Fruit fly (Drosophila melanogaster): Measurements from ENCODE around the gene Spec2.

Spec2 gene

dm6 chr3R:5608422-5608821 is 15.5 kb downstream of the Spec2 start:
- TF ChIP-seq toe (GFP tag; optimal IDR thresholded peaks at IDR 0.05) (no peak), CG14711 (tag; optimal IDR thresholded peaks at IDR 0.05) (no peak)

- TF ChIP-seq bab1 (GFP tag; optimal IDR thresholded peaks at IDR 0.05) (peak; percentile 72), CG7045 (GFP tag; optimal IDR thresholded peaks at IDR 0.05) (peak; percentile 44), cic (GFP tag; optimal IDR thresholded peaks at IDR 0.05) (peak; percentile 25), Clk (GFP tag; optimal IDR thresholded peaks at IDR 0.05) (no peak), CG5204 (GFP tag; optimal IDR thresholded peaks at IDR 0.05) (no peak), kay (GFP tag; ENCODE audit: borderline replicate concordance) (no peak), CG14711 (tag; optimal IDR thresholded peaks at IDR 0.05) (peak; percentile 99), Hr96 (GFP tag; optimal IDR thresholded peaks at IDR 0.05) (no peak), CG12768 (GFP tag; optimal IDR thresholded peaks at IDR 0.05) (peak; percentile 11), CG1620 (GFP tag; optimal IDR thresholded peaks at IDR 0.05) (peak; percentile 45), tj (GFP tag; optimal IDR thresholded peaks at IDR 0.05) (no peak), Mnt (GFP tag; optimal IDR thresholded peaks at IDR 0.05) (peak; percentile 59), ovo (GFP tag; optimal IDR thresholded peaks at IDR 0.05) (no peak), cnc (optimal IDR thresholded peaks at IDR 0.05) (no peak), CG33017 (tag; optimal IDR thresholded peaks at IDR 0.05) (peak; percentile 52), CG11617 (GFP tag; optimal IDR thresholded peaks at IDR 0.05) (peak; percentile 43), pad (GFP tag; optimal IDR thresholded peaks at IDR 0.05) (peak; percentile 32), toe (GFP tag; optimal IDR thresholded peaks at IDR 0.05) (no peak), Crg-1 (GFP tag; optimal IDR thresholded peaks at IDR 0.05) (no peak), CG7101 (tag; optimal IDR thresholded peaks at IDR 0.05) (peak; percentile 60)
Observed at dm6 chr3R:5606477-5606876, 17.4 kb downstream of the Spec2 start, which contains the start of gene asl. Gene asl, minus strand, starts transcription at chr3R:5606543.

dm6 chr3R:5601044-5601523 is 22.8 kb downstream of the Spec2 start, which contains the start of the genes kra and SecS:
Gene kra, minus strand, starts transcription at chr3R:5601136.
Gene SecS, plus strand, starts transcription at chr3R:5601433.
- TF ChIP-seq CG11617 (GFP tag; optimal IDR thresholded peaks at IDR 0.05) (peak; percentile 81), bab1 (GFP tag; optimal IDR thresholded peaks at IDR 0.05) (peak; percentile 46), CG14711 (tag; optimal IDR thresholded peaks at IDR 0.05) (peak; percentile 60), Crg-1 (GFP tag; optimal IDR thresholded peaks at IDR 0.05) (peak; percentile 76), Hr96 (GFP tag; optimal IDR thresholded peaks at IDR 0.05) (no peak), CG7101 (tag; optimal IDR thresholded peaks at IDR 0.05) (peak; percentile 70), kay (GFP tag; ENCODE audit: borderline replicate concordance) (peak; percentile 94), cnc (optimal IDR thresholded peaks at IDR 0.05) (no peak), toe (GFP tag; optimal IDR thresholded peaks at IDR 0.05) (no peak), CG5204 (GFP tag; optimal IDR thresholded peaks at IDR 0.05) (no peak), ovo (GFP tag; optimal IDR thresholded peaks at IDR 0.05) (peak; percentile 69), cic (GFP tag; optimal IDR thresholded peaks at IDR 0.05) (no peak), pad (GFP tag; optimal IDR thresholded peaks at IDR 0.05) (no peak), CG12768 (GFP tag; optimal IDR thresholded peaks at IDR 0.05) (peak; percentile 14), CG33017 (tag; optimal IDR thresholded peaks at IDR 0.05) (peak; percentile 41), Clk (GFP tag; optimal IDR thresholded peaks at IDR 0.05) (peak; percentile 25), CG7045 (GFP tag; optimal IDR thresholded peaks at IDR 0.05) (peak; percentile 9), CG1620 (GFP tag; optimal IDR thresholded peaks at IDR 0.05) (peak; percentile 80), tj (GFP tag; optimal IDR thresholded peaks at IDR 0.05) (no peak)

dm6 chr3R:5600361-5601043 is 23.4 kb downstream of the Spec2 start:
- TF ChIP-seq CG7045 (GFP tag; optimal IDR thresholded peaks at IDR 0.05) = peak; percentile 66
- TF ChIP-seq CG1620 (GFP tag; optimal IDR thresholded peaks at IDR 0.05) = peak; percentile 32
- no peak for TF ChIP-seq Hr96 (GFP tag; optimal IDR thresholded peaks at IDR 0.05)
- TF ChIP-seq cnc (optimal IDR thresholded peaks at IDR 0.05) = peak; percentile 63 to 95
- no peak for TF ChIP-seq CG5204 (GFP tag; optimal IDR thresholded peaks at IDR 0.05)
- TF ChIP-seq ovo (GFP tag; optimal IDR thresholded peaks at IDR 0.05) = peak; percentile 76
- peak; percentile 97 for TF ChIP-seq kay (GFP tag; ENCODE audit: borderline replicate concordance)
- TF ChIP-seq pad (GFP tag; optimal IDR thresholded peaks at IDR 0.05) = peak; percentile 67
- TF ChIP-seq Crg-1 (GFP tag; optimal IDR thresholded peaks at IDR 0.05) = no peak
- peak; percentile 65 for TF ChIP-seq CG11617 (GFP tag; optimal IDR thresholded peaks at IDR 0.05)
- TF ChIP-seq Clk (GFP tag; optimal IDR thresholded peaks at IDR 0.05) = no peak
- TF ChIP-seq Mnt (GFP tag; optimal IDR thresholded peaks at IDR 0.05) = peak; percentile 96
- peak; percentile 49 for TF ChIP-seq bab1 (GFP tag; optimal IDR thresholded peaks at IDR 0.05)
- TF ChIP-seq cic (GFP tag; optimal IDR thresholded peaks at IDR 0.05) = peak; percentile 87
- TF ChIP-seq CG12768 (GFP tag; optimal IDR thresholded peaks at IDR 0.05) = peak; percentile 87
- TF ChIP-seq CG7101 (tag; optimal IDR thresholded peaks at IDR 0.05) = peak; percentile 69
- TF ChIP-seq toe (GFP tag; optimal IDR thresholded peaks at IDR 0.05) = no peak
- no peak for TF ChIP-seq CG14711 (tag; optimal IDR thresholded peaks at IDR 0.05)
- peak; percentile 67 for TF ChIP-seq tj (GFP tag; optimal IDR thresholded peaks at IDR 0.05)
- TF ChIP-seq CG33017 (tag; optimal IDR thresholded peaks at IDR 0.05) = peak; percentile 74

dm6 chr3R:5599521-5600360 is 24.2 kb downstream of the Spec2 start:
- TF ChIP-seq kay (GFP tag; ENCODE audit: borderline replicate concordance) (no peak), Hr96 (GFP tag; optimal IDR thresholded peaks at IDR 0.05) (no peak), bab1 (GFP tag; optimal IDR thresholded peaks at IDR 0.05) (no peak), CG1620 (GFP tag; optimal IDR thresholded peaks at IDR 0.05) (no peak), CG12768 (GFP tag; optimal IDR thresholded peaks at IDR 0.05) (no peak), CG7045 (GFP tag; optimal IDR thresholded peaks at IDR 0.05) (no peak), CG14711 (tag; optimal IDR thresholded peaks at IDR 0.05) (peak; percentile 36), Clk (GFP tag; optimal IDR thresholded peaks at IDR 0.05) (no peak), cic (GFP tag; optimal IDR thresholded peaks at IDR 0.05) (peak; percentile 45), tj (GFP tag; optimal IDR thresholded peaks at IDR 0.05) (peak; percentile 8), Mnt (GFP tag; optimal IDR thresholded peaks at IDR 0.05) (peak; percentile 97), pad (GFP tag; optimal IDR thresholded peaks at IDR 0.05) (no peak), CG11617 (GFP tag; optimal IDR thresholded peaks at IDR 0.05) (no peak), ovo (GFP tag; optimal IDR thresholded peaks at IDR 0.05) (peak; percentile 4), CG5204 (GFP tag; optimal IDR thresholded peaks at IDR 0.05) (no peak), CG7101 (tag; optimal IDR thresholded peaks at IDR 0.05) (no peak), CG33017 (tag; optimal IDR thresholded peaks at IDR 0.05) (no peak), toe (GFP tag; optimal IDR thresholded peaks at IDR 0.05) (no peak)

Data from whole organism, adult.